Worm (Caenorhabditis elegans) whole organism, L1 larva: ENCODE results near the gene srr-2.
"Not testable (repeated sequence)": the region's sequence is repeated elsewhere in the genome, so short reads cannot be mapped to it uniquely, and the experiment has no call there.

Experiments used
- C04F5.9 ChIP-seq: sonication (generic microtip); optimal IDR thresholded peaks from 2 replicates; lab custom pipeline; 2016; ENCODE audit warnings: missing genetic modification characterization, missing compliant biosample characterization
- C16A3.4 ChIP-seq: fragments of 150-350 bp; optimal IDR thresholded peaks from 2 replicates; lab custom pipeline; 2014; ENCODE audit warnings: missing biosample characterization, missing genetic modification characterization
- F16B12.6 ChIP-seq: fragments of 150-350 bp; optimal IDR thresholded peaks from 2 replicates; lab custom pipeline; 2014; ENCODE audit warnings: missing biosample characterization, missing genetic modification characterization
- aha-1 ChIP-seq: fragments of 150-350 bp; optimal IDR thresholded peaks from 2 replicates; lab custom pipeline; 2014; ENCODE audit warnings: missing biosample characterization, missing genetic modification characterization
- aly-2 ChIP-seq: fragments of 150-350 bp; optimal IDR thresholded peaks from 2 replicates; lab custom pipeline; 2014; ENCODE audit warnings: missing biosample characterization, missing genetic modification characterization
- ama-1 ChIP-seq: fragments of 150-350 bp; optimal IDR thresholded peaks from 2 replicates; lab custom pipeline; 2014
- ceh-63 ChIP-seq: fragments of 200-800 bp; sonication (Bioruptor generic); optimal IDR thresholded peaks from 2 replicates; lab custom pipeline; 2018; ENCODE audit warnings: mild to moderate bottlenecking, missing genetic modification characterization, missing compliant biosample characterization
- ceh-82 ChIP-seq, 3 experiments: fragments of 150-350 bp in 1 of 3; sonication (generic microtip) in 2 of 3; optimal IDR thresholded peaks; 2 replicates each; lab custom pipeline; 2014 to 2017; ENCODE audit warnings: missing biosample characterization in 3 of 3, missing genetic modification characterization in 3 of 3
- dsc-1 ChIP-seq: sonication (generic microtip); optimal IDR thresholded peaks from 2 replicates; lab custom pipeline; 2016; ENCODE audit warnings: mild to moderate bottlenecking, missing genetic modification characterization, missing compliant biosample characterization
- efl-1 ChIP-seq, 4 experiments: fragments of 150-350 bp; optimal IDR thresholded peaks in 3 of 4; peaks in 1 of 4; 1 replicate in 1 of 4; 2 replicates in 3 of 4; lab custom pipeline; 2014; ENCODE audit warnings: missing biosample characterization in 2 of 4, missing genetic modification characterization in 2 of 4, missing genetic modification reagents in 2 of 4
- efl-3 ChIP-seq: fragments of 200-800 bp; sonication (Bioruptor generic); optimal IDR thresholded peaks from 2 replicates; lab custom pipeline; 2018; ENCODE audit warnings: mild to moderate bottlenecking, missing genetic modification characterization, missing compliant biosample characterization
- egl-13 ChIP-seq: sonication (generic microtip); optimal IDR thresholded peaks from 2 replicates; lab custom pipeline; 2016; ENCODE audit warnings: missing genotype, missing genetic modification reagents, missing genetic modification characterization, missing compliant biosample characterization
- elt-2 ChIP-seq: sonication (generic microtip); optimal IDR thresholded peaks from 2 replicates; lab custom pipeline; 2016; ENCODE audit warnings: missing genetic modification characterization, mild to moderate bottlenecking, inconsistent platforms, missing compliant biosample characterization, missing genetic modification reagents
- elt-3 ChIP-seq, 6 experiments: fragments of 150-350 bp in 1 of 6; sonication (generic microtip); optimal IDR thresholded peaks; 2 replicates each; lab custom pipeline; 2017 to 2018; ENCODE audit warnings: missing biosample characterization in 6 of 6, missing genetic modification characterization in 6 of 6, inconsistent platforms in 1 of 6
- grh-1 ChIP-seq: fragments of 200-800 bp; sonication (Bioruptor generic); IDR thresholded peaks from 2 replicates; pipeline ENCODE4 v1.3.6; 2022; ENCODE audit warnings: missing genetic modification reagents, missing genetic modification characterization, missing compliant biosample characterization
- hlh-17 ChIP-seq: fragments of 200-800 bp; sonication (Bioruptor generic); optimal IDR thresholded peaks from 2 replicates; lab custom pipeline; 2018; ENCODE audit warnings: missing genetic modification characterization, mild to moderate bottlenecking, missing compliant biosample characterization, moderate library complexity, borderline replicate concordance
- hlh-4 ChIP-seq: sonication (generic microtip); optimal IDR thresholded peaks from 2 replicates; lab custom pipeline; 2016; ENCODE audit warnings: mild to moderate bottlenecking, missing genetic modification characterization, missing compliant biosample characterization
- isw-1 ChIP-seq: fragments of 200-800 bp; sonication (Bioruptor generic); IDR thresholded peaks from 2 replicates; pipeline ENCODE4 v1.3.6; 2022; ENCODE audit warnings: missing genetic modification characterization, missing compliant biosample characterization
- jun-1 ChIP-seq: fragments of 150-350 bp; optimal IDR thresholded peaks from 2 replicates; lab custom pipeline; 2014; ENCODE audit warnings: missing biosample characterization, missing genetic modification reagents, missing genetic modification characterization
- lin-15B ChIP-seq: fragments of 150-350 bp; sonication (generic microtip); optimal IDR thresholded peaks from 3 replicates; lab custom pipeline; 2014; ENCODE audit warnings: missing biosample characterization, missing genetic modification characterization
- mep-1 ChIP-seq: fragments of 150-350 bp; optimal IDR thresholded peaks from 2 replicates; lab custom pipeline; 2014; ENCODE audit warnings: missing biosample characterization, missing genetic modification characterization
- nhr-20 ChIP-seq: sonication (generic microtip); optimal IDR thresholded peaks from 2 replicates; lab custom pipeline; 2016; ENCODE audit warnings: mild to moderate bottlenecking, missing genetic modification characterization, missing compliant biosample characterization
- nhr-237 ChIP-seq: fragments of 150-350 bp; optimal IDR thresholded peaks from 2 replicates; lab custom pipeline; 2014; ENCODE audit warnings: missing biosample characterization, missing genetic modification characterization
- nhr-28 ChIP-seq: fragments of 150-350 bp; optimal IDR thresholded peaks from 2 replicates; lab custom pipeline; 2014; ENCODE audit warnings: missing biosample characterization, missing genetic modification characterization
- nhr-77 ChIP-seq: fragments of 150-350 bp; optimal IDR thresholded peaks from 2 replicates; lab custom pipeline; 2014; ENCODE audit warnings: missing biosample characterization, missing genetic modification characterization
- pag-3 ChIP-seq: sonication (generic microtip); optimal IDR thresholded peaks from 2 replicates; lab custom pipeline; 2017; ENCODE audit warnings: missing genetic modification characterization, mild to moderate bottlenecking, missing compliant biosample characterization, antibody characterized with exemption, borderline replicate concordance; ENCODE audit not compliant: insufficient read depth
- skn-1 ChIP-seq: fragments of 150-350 bp; optimal IDR thresholded peaks from 2 replicates; lab custom pipeline; 2014; ENCODE audit warnings: missing biosample characterization, missing genetic modification characterization
- snpc-4 ChIP-seq: fragments of 150-350 bp; optimal IDR thresholded peaks from 2 replicates; lab custom pipeline; 2014; ENCODE audit warnings: missing biosample characterization, missing genetic modification characterization
- sox-4 ChIP-seq: sonication (generic microtip); optimal IDR thresholded peaks from 2 replicates; lab custom pipeline; 2016; ENCODE audit warnings: missing genetic modification characterization, missing compliant biosample characterization
- tlp-1 ChIP-seq: fragments of 150-350 bp; optimal IDR thresholded peaks from 2 replicates; lab custom pipeline; 2014; ENCODE audit warnings: missing biosample characterization, missing genetic modification characterization
- unc-98 ChIP-seq: fragments of 200-800 bp; sonication (Bioruptor generic); IDR thresholded peaks from 2 replicates; pipeline ENCODE4 v1.3.6; 2022; ENCODE audit warnings: missing genetic modification characterization, missing compliant biosample characterization
- vab-15 ChIP-seq: sonication (generic microtip); optimal IDR thresholded peaks from 2 replicates; lab custom pipeline; 2017; ENCODE audit warnings: missing genotype, mild to moderate bottlenecking, missing genetic modification characterization, missing compliant biosample characterization
- xbp-1 ChIP-seq: sonication (generic microtip); optimal IDR thresholded peaks from 2 replicates; lab custom pipeline; 2016; ENCODE audit warnings: missing genetic modification characterization, missing compliant biosample characterization
- zag-1 ChIP-seq: fragments of 150-350 bp; optimal IDR thresholded peaks from 2 replicates; lab custom pipeline; 2014; ENCODE audit warnings: missing biosample characterization, missing genetic modification characterization
- zip-4 ChIP-seq: fragments of 200-800 bp; sonication (Bioruptor generic); optimal IDR thresholded peaks from 2 replicates; lab custom pipeline; 2018; ENCODE audit warnings: mild to moderate bottlenecking, missing genetic modification characterization, moderate library complexity, missing compliant biosample characterization

srr-2 gene

DNA sequence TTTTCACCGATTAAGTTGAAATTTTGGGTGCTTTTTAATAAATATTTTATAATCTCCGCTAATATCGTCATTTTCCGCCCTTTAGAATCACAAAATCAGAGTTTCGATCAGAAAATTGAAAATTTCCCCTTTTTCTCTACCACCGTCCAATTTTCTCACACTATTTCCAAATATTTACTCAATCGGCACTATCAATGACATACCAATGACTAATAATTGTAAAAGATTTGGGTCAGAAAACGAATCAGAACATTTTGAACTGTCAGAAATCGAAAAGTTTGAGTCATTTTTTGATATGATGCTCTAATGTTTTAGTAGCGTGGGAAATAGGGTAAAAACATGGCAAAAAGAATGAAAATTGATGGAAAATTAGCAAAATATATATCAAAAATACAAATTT, at the start of gene srr-2:
Gene srr-2 (minus strand): TSS at position 73 of the 400 bp plus-strand sequence.
- TF ChIP-seq C16A3.4 (no peak), elt-2 (peak; percentile 17), nhr-20 (no peak)

DNA sequence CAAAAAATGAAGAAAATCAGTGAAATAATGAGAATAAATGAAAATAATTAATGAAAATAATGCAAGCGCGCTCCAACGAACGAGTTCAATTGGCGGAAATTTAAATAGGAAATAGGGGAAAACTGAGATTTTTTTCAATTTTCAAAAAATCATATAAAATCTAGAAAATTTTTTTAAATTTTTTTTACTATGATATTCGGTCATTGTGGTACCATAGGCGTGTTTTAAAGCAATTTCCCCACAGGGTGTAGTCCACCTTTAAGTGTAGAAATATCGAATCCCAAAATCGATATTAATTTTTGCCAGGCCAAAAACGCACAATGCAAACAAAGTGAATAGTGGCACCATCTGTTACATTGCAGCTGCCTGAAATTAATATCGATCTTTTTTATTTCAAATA, 47.2 kb upstream of the srr-2 start, which contains the start of gene F21D9.1:
Gene F21D9.1 (plus strand): TSS at position 301 of the 400 bp plus-strand sequence.
- TF ChIP-seq efl-1 (optimal IDR thresholded peaks at IDR 0.05; lab: Kevin White, UChicago); efl-1 (GFP tag; optimal IDR thresholded peaks at IDR 0.05 in 1 of 2; lab: Kevin White, UChicago); ama-1 (lab: Kevin White, UChicago); isw-1: not testable (repeated sequence)

DNA sequence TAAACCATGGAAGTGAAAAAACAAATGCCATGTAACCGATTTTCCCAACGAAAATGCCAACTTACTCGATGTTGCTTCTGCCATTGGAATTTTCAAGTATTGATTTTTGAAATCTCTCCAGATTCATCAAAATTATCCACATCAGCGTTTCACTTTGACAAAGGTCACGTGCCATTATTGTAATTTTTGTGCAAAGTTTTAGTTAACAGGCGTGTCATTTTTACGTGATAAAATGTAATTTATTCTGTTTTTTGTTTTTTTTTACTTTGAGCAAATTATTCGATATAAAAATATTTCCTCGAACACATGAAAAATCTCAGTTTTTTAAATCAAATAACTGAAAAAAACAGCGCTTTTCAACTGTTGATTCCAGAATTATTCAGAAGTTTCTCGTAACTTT, 45.4 kb upstream of the srr-2 start, which contains the start of gene F21D9.2:
Gene F21D9.2 (minus strand): TSS at position 101 of the 400 bp plus-strand sequence.
- TF ChIP-seq vab-15 (no peak), egl-13 (tag; lab: Kevin White, UChicago) (no peak), zag-1 (tag; lab: Kevin White, UChicago) (no peak), jun-1 (tag; lab: Kevin White, UChicago) (no peak), ceh-63 (no peak), dsc-1 (no peak), ceh-82 (tag; optimal IDR thresholded peaks at IDR 0.05; lab: Kevin White, UChicago) (no peak), C04F5.9 (tag; lab: Kevin White, UChicago) (no peak), mep-1 (tag; lab: Kevin White, UChicago) (no peak), hlh-4 (tag; lab: Kevin White, UChicago) (no peak), elt-3 (tag; optimal IDR thresholded peaks at IDR 0.05; lab: Kevin White, UChicago) (no peak), lin-15B (tag; lab: Kevin White, UChicago) (no peak), F16B12.6 (tag; lab: Kevin White, UChicago) (no peak), zip-4 (GFP tag; lab: Kevin White, UChicago) (no peak), nhr-77 (tag; lab: Kevin White, UChicago) (no peak), nhr-237 (no peak), skn-1 (tag; lab: Kevin White, UChicago) (no peak), tlp-1 (tag; lab: Kevin White, UChicago) (no peak), grh-1 (no peak), efl-3 (GFP tag; lab: Kevin White, UChicago) (no peak)

DNA sequence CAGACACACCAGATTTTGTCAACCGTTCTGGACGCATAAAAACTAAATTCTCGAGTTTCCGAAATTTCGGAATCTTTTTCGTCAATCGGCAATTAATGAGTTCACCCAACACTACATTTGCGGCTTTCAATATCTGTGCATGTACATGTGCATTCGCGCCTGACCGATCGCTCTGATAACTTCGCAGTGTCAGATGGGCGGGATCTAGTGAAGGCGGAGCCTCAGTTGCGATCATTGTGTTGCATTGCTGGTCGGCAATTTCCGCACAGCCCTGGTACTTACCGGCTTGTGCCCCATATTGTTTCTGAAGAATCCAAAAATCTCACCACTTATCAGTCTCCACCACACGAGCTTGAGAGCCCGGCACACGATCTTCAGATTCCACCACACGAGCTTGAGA, 43.7 kb upstream of the srr-2 start:
- TF ChIP-seq unc-98 (GFP tag; lab: Robert Waterston, UW) (no peak), sox-4 (tag; lab: Kevin White, UChicago) (no peak), vab-15 (no peak), xbp-1 (tag; lab: Kevin White, UChicago) (no peak), grh-1 (no peak)

DNA sequence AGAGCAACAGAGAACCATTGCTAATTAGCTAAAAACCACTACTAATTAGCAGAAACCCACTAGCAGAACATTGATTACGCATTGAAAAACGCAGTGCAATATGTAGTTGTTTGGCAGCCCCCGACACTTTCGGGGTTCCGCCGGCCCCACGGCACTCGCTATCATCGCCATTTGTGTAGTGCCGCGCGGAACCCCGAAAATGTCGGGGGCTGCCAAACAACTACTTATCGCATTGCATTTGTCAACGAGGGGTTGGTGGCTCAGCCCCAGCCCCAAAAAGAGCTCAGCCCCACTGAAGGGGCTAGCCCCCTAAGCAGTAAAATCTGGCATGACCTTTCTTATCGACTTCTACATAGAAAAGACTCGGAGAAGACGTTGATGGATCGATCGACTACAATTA, 42.4 kb upstream of the srr-2 start:
- no peak for TF ChIP-seq hlh-17 (GFP tag; lab: Kevin White, UChicago)
- no peak for TF ChIP-seq elt-2
- no peak for TF ChIP-seq aly-2
- no peak for TF ChIP-seq nhr-28 (tag; lab: Kevin White, UChicago)
- TF ChIP-seq ceh-82 (tag; optimal IDR thresholded peaks at IDR 0.05; lab: Kevin White, UChicago): no peak
- no peak for TF ChIP-seq nhr-20
- TF ChIP-seq pag-3: no peak
- TF ChIP-seq snpc-4 (tag; lab: Kevin White, UChicago): no peak
- TF ChIP-seq aha-1 (tag; lab: Kevin White, UChicago): no peak
- TF ChIP-seq, all 84 proteins: peak for 0
